Worm (Caenorhabditis elegans): Measurements from ENCODE around the gene sru-7.

The sru-7 gene

ce11 chrIV:8489915-8490314 is 2.4 kb upstream of the sru-7 start, which contains the start of gene srlf-2:
TSS of gene srlf-2 (plus strand) at chrIV:8490215.
- TF ChIP-seq pes-1 (GFP tag; IDR thresholded peaks at IDR 0.05) (no peak), ceh-13 (GFP tag; optimal IDR thresholded peaks at IDR 0.05) (no peak), F13C5.2 (tag; optimal IDR thresholded peaks at IDR 0.05) (no peak)

- no peak for TF ChIP-seq sea-1 (GFP tag; conservative IDR thresholded peaks at IDR 0.05)
- no peak for TF ChIP-seq F13C5.2 (tag; optimal IDR thresholded peaks at IDR 0.05)
- no peak for TF ChIP-seq scrt-1 (GFP tag; IDR thresholded peaks at IDR 0.05)
- TF ChIP-seq hmg-4 (GFP tag; optimal IDR thresholded peaks at IDR 0.05): no peak
- no peak for TF ChIP-seq aly-1 (tag; optimal IDR thresholded peaks at IDR 0.05)
- no peak for TF ChIP-seq tbx-37 (GFP tag; conservative IDR thresholded peaks at IDR 0.05)
- no peak for TF ChIP-seq pes-1 (GFP tag; IDR thresholded peaks at IDR 0.05)
- no peak for TF ChIP-seq ama-1 (optimal IDR thresholded peaks at IDR 0.05)
- TF ChIP-seq ceh-36 (tag; optimal IDR thresholded peaks at IDR 0.05): no peak
- TF ChIP-seq ets-7 (tag; optimal IDR thresholded peaks at IDR 0.05): no peak
- no peak for TF ChIP-seq hnd-1 (tag; optimal IDR thresholded peaks at IDR 0.05)
- TF ChIP-seq B0310.2 (tag; optimal IDR thresholded peaks at IDR 0.05): no peak
- TF ChIP-seq flt-1 (GFP tag; IDR thresholded peaks at IDR 0.05): no peak
- no peak for TF ChIP-seq tra-4 (tag; optimal IDR thresholded peaks at IDR 0.05)
- no peak for TF ChIP-seq ceh-13 (GFP tag; optimal IDR thresholded peaks at IDR 0.05)
Observed at ce11 chrIV:8496263-8496662, 3.9 kb downstream of the sru-7 start, which contains the start of gene C28C12.12. TSS of gene C28C12.12 (minus strand) at chrIV:8496363.

- TF ChIP-seq tbx-37 (GFP tag; conservative IDR thresholded peaks at IDR 0.05): peak; percentile 54; the same call in 1 of the 2 replicates
- no peak for TF ChIP-seq B0310.2 (tag; optimal IDR thresholded peaks at IDR 0.05)
Observed at ce11 chrIV:8498773-8499360, 6.5 kb downstream of the sru-7 start, which contains the start of the genes acdh-13 and mesp-1. TSS of gene acdh-13 (minus strand) at chrIV:8498823. TSS of gene mesp-1 (plus strand) at chrIV:8499310.

- TF ChIP-seq hmg-4 (GFP tag; optimal IDR thresholded peaks at IDR 0.05) (no peak), hmbx-1 (tag; optimal IDR thresholded peaks at IDR 0.05) (no peak), ceh-13 (GFP tag; optimal IDR thresholded peaks at IDR 0.05) (no peak), scrt-1 (GFP tag; IDR thresholded peaks at IDR 0.05) (no peak), tbx-11 (GFP tag; IDR thresholded peaks at IDR 0.05) (no peak), ceh-36 (tag; optimal IDR thresholded peaks at IDR 0.05) (no peak), ama-1 (optimal IDR thresholded peaks at IDR 0.05) (no peak), tra-4 (tag; optimal IDR thresholded peaks at IDR 0.05) (no peak), sea-1 (GFP tag; conservative IDR thresholded peaks at IDR 0.05) (no peak), tbx-37 (GFP tag; conservative IDR thresholded peaks at IDR 0.05) (no peak), aly-1 (tag; optimal IDR thresholded peaks at IDR 0.05) (no peak), F13C5.2 (tag; optimal IDR thresholded peaks at IDR 0.05) (no peak), ets-7 (tag; optimal IDR thresholded peaks at IDR 0.05) (no peak), B0310.2 (tag; optimal IDR thresholded peaks at IDR 0.05) (no peak), hnd-1 (tag; optimal IDR thresholded peaks at IDR 0.05) (no peak), flt-1 (GFP tag; IDR thresholded peaks at IDR 0.05) (no peak), pes-1 (GFP tag; IDR thresholded peaks at IDR 0.05) (no peak)
Observed at ce11 chrIV:8499956-8500355, 7.6 kb downstream of the sru-7 start.

- no peak for TF ChIP-seq hnd-1 (tag; optimal IDR thresholded peaks at IDR 0.05)
- no peak for TF ChIP-seq ama-1 (optimal IDR thresholded peaks at IDR 0.05)
- TF ChIP-seq tbx-37 (GFP tag; conservative IDR thresholded peaks at IDR 0.05): no peak
- no peak for TF ChIP-seq hmg-4 (GFP tag; optimal IDR thresholded peaks at IDR 0.05)
- TF ChIP-seq aly-1 (tag; optimal IDR thresholded peaks at IDR 0.05): no peak
- TF ChIP-seq B0310.2 (tag; optimal IDR thresholded peaks at IDR 0.05): no peak
- TF ChIP-seq ceh-36 (tag; optimal IDR thresholded peaks at IDR 0.05): no peak
- TF ChIP-seq hmbx-1 (tag; optimal IDR thresholded peaks at IDR 0.05): no peak
- no peak for TF ChIP-seq scrt-1 (GFP tag; IDR thresholded peaks at IDR 0.05)
- TF ChIP-seq tbx-11 (GFP tag; IDR thresholded peaks at IDR 0.05): no peak
- no peak for TF ChIP-seq F13C5.2 (tag; optimal IDR thresholded peaks at IDR 0.05)
- no peak for TF ChIP-seq pes-1 (GFP tag; IDR thresholded peaks at IDR 0.05)
- no peak for TF ChIP-seq ets-7 (tag; optimal IDR thresholded peaks at IDR 0.05)
- TF ChIP-seq sea-1 (GFP tag; conservative IDR thresholded peaks at IDR 0.05): no peak
- TF ChIP-seq ceh-13 (GFP tag; optimal IDR thresholded peaks at IDR 0.05): no peak
- no peak for TF ChIP-seq tra-4 (tag; optimal IDR thresholded peaks at IDR 0.05)
- TF ChIP-seq flt-1 (GFP tag; IDR thresholded peaks at IDR 0.05): no peak
Observed at ce11 chrIV:8501382-8501781, 9.0 kb downstream of the sru-7 start, which contains the start of gene C28C12.1. TSS of gene C28C12.1 (plus strand) at chrIV:8501682.

ce11 chrIV:8506034-8506433 is 13.7 kb downstream of the sru-7 start:
- no peak for TF ChIP-seq ceh-13 (GFP tag; optimal IDR thresholded peaks at IDR 0.05)
- TF ChIP-seq ceh-36 (tag; optimal IDR thresholded peaks at IDR 0.05): no peak
- TF ChIP-seq tra-4 (tag; optimal IDR thresholded peaks at IDR 0.05): no peak
- no peak for TF ChIP-seq tbx-37 (GFP tag; conservative IDR thresholded peaks at IDR 0.05)
- no peak for TF ChIP-seq hmg-4 (GFP tag; optimal IDR thresholded peaks at IDR 0.05)

- TF ChIP-seq ceh-13 (GFP tag; optimal IDR thresholded peaks at IDR 0.05) (no peak), hmbx-1 (tag; optimal IDR thresholded peaks at IDR 0.05) (no peak)
Observed at ce11 chrIV:8510534-8510933, 18.2 kb downstream of the sru-7 start, which contains the start of gene tag-77. TSS of gene tag-77 (minus strand) at chrIV:8510548.

ce11 chrIV:8511056-8511455 is 18.7 kb downstream of the sru-7 start, which contains the start of gene mes-6:
TSS of gene mes-6 (plus strand) at chrIV:8511284.
- no peak for TF ChIP-seq hmbx-1 (tag; optimal IDR thresholded peaks at IDR 0.05)
- no peak for TF ChIP-seq pes-1 (GFP tag; IDR thresholded peaks at IDR 0.05)
- TF ChIP-seq scrt-1 (GFP tag; IDR thresholded peaks at IDR 0.05): no peak
- no peak for TF ChIP-seq flt-1 (GFP tag; IDR thresholded peaks at IDR 0.05)
- TF ChIP-seq aly-1 (tag; optimal IDR thresholded peaks at IDR 0.05): no peak
- no peak for TF ChIP-seq F13C5.2 (tag; optimal IDR thresholded peaks at IDR 0.05)
- no peak for TF ChIP-seq tra-4 (tag; optimal IDR thresholded peaks at IDR 0.05)
- no peak for TF ChIP-seq ceh-13 (GFP tag; optimal IDR thresholded peaks at IDR 0.05)
- TF ChIP-seq ceh-36 (tag; optimal IDR thresholded peaks at IDR 0.05): no peak
- no peak for TF ChIP-seq ama-1 (optimal IDR thresholded peaks at IDR 0.05)
- TF ChIP-seq hnd-1 (tag; optimal IDR thresholded peaks at IDR 0.05): no peak
- TF ChIP-seq B0310.2 (tag; optimal IDR thresholded peaks at IDR 0.05): no peak
- no peak for TF ChIP-seq tbx-11 (GFP tag; IDR thresholded peaks at IDR 0.05)
- no peak for TF ChIP-seq sea-1 (GFP tag; conservative IDR thresholded peaks at IDR 0.05)
- no peak for TF ChIP-seq ets-7 (tag; optimal IDR thresholded peaks at IDR 0.05)
- TF ChIP-seq tbx-37 (GFP tag; conservative IDR thresholded peaks at IDR 0.05): no peak
- no peak for TF ChIP-seq hmg-4 (GFP tag; optimal IDR thresholded peaks at IDR 0.05)
